Fruit fly (Drosophila melanogaster) whole organism, larva: ENCODE measurements around the gene CG7945.

Experiments
- noc ChIP-seq: fragments of 200-800 bp; sonication (Bioruptor generic); optimal IDR thresholded peaks from 3 replicates; lab custom pipeline; 2019; ENCODE audit warnings: missing biosample characterization, mild to moderate bottlenecking, missing genetic modification characterization, moderate library complexity

The CG7945 gene

dm6 chr3L:15523806-15524346 is at the start of gene CG7945:
TSS of gene CG7945 (minus strand) at chr3L:15524137.
- TF ChIP-seq noc (tag; lab: Kevin White, UChicago), result no peak

dm6 chr3L:15570571-15570970 is 46.6 kb upstream of the CG7945 start:
- TF ChIP-seq noc (tag; lab: Kevin White, UChicago), result no peak

DNA sequence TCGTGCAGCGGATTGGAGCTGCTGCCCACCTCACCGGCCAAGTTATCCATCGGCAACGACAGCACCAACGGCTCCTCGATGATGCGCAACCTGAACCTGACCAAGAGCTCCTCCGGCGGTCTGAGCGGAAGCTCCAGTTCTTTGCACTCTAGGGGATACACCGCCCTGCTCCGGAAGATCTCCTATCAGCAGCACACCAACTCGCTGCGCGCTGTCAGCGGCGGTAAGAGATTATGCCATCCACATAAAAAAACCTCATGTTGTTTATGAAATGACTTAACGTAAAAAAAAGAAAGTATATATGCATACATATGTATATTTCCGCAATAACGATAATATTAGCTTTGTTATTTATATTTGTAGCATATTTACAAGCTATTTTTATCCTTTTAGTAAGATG is 44.8 kb upstream of the CG7945 start:
- no peak for TF ChIP-seq noc (tag; lab: Kevin White, UChicago)

- peak; percentile 86 for TF ChIP-seq noc (tag; lab: Kevin White, UChicago)
Observed at dm6 chr3L:15566484-15566955, 42.6 kb upstream of the CG7945 start.

DNA sequence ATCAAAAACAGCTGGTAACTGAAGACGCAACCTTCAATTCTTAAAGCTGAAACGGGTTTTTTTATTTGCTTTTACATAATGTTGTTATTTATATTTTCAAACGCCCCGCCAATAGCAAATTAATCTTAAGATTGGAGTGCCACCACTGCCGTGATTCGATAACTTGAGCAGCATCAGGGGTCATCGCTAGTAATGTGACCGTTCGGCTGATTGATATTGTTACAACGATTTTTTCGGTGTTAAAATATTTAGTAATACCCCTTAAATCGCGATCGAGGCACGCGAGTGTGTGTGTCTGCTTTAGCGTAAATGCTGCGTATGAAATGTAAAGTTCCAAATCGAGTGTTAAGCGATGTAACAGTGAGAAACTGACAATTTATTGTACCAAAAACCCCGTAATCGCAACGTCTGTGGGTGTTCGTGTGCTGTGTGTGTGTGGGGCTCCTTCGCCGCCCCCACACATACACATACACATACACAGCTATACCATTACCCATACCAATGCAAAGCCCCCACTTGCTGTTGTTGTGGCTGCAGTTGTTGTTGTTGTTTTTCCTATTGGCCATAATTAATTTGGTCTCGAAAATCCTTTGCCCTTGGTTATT is 42.0 kb upstream of the CG7945 start, which contains the start of gene dop:
Gene dop (plus strand): TSS at position 185 of the 605 bp plus-strand sequence.
- no peak for TF ChIP-seq noc (tag; lab: Kevin White, UChicago)

- TF ChIP-seq noc (tag; lab: Kevin White, UChicago), result no peak
Observed at dm6 chr3L:15563851-15564106, 39.8 kb upstream of the CG7945 start.

DNA sequence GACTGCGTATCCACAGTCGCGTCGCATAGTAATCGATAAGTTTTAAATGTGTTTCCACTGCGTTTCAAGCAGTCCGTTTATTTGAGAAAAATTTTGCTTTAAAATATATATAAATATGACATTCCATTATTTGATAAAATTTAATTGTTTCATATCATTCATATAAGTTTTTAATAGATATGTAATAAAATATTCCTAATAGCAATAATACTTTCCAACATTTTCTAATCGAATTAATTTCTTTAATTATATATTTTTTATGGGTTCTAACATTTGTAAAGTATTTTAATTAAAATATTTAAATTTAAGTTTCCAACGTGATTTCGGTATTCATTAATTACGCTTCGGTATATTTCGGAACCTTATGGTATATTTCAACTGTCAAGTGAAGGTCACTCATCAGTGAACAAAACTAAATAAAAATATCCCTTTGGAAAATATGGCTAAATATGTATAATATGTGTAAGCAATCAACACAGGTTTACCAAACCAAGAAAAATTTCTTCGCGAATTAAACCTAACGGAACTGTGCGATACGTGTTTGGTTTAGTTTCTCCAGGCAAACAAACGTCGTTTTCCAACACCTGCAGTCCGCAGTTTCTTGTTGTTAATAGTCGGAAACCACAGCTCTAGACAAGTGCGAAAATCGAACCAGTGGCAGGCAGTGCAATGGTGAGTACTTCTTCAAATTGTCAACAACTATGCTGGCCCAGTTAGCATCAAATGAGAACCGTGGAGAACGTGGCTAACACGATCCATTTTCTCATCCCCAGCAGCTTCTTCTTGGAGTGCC is 39.3 kb upstream of the CG7945 start, which contains the start of the genes CG7739 and SCCRO:
Gene CG7739 (minus strand): TSS at position 8 of the 793 bp plus-strand sequence.
Gene SCCRO (plus strand): TSS at position 370 of the 793 bp plus-strand sequence.
- TF ChIP-seq noc (tag; lab: Kevin White, UChicago), result no peak

dm6 chr3L:15562727-15563057 is 38.8 kb upstream of the CG7945 start:
- TF ChIP-seq noc (tag; lab: Kevin White, UChicago), result no peak

- no peak for TF ChIP-seq noc (tag; lab: Kevin White, UChicago)
Observed at dm6 chr3L:15553993-15554644, 30.2 kb upstream of the CG7945 start, which contains the start of gene AGO2. TSS of gene AGO2 (plus strand) at chr3L:15554113.

DNA sequence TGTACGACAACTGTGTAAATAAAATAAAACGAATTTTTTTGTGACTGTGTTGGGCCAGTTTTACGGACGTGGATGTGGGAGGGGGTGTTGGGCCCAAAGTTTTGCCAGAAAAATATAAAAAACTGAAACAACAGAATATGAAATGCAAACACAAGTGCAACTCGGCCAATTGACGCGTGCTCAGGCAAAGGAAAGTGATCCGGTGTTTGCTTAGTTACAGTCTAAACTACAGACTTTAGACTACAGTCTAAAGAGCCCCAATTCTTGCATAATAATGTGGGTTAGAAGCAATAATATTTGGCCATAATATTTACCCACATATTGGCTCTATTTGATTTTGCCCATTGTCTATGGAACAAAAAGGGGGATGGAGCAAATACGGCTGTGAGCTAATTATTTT is 24.9 kb upstream of the CG7945 start:
- peak; percentile 9 for TF ChIP-seq noc (tag; lab: Kevin White, UChicago)

- TF ChIP-seq noc (tag; lab: Kevin White, UChicago), result no peak
Observed at dm6 chr3L:15547187-15547790, 23.4 kb upstream of the CG7945 start.

dm6 chr3L:15544455-15545415 is 20.8 kb upstream of the CG7945 start:
- no peak for TF ChIP-seq noc (tag; lab: Kevin White, UChicago)

DNA sequence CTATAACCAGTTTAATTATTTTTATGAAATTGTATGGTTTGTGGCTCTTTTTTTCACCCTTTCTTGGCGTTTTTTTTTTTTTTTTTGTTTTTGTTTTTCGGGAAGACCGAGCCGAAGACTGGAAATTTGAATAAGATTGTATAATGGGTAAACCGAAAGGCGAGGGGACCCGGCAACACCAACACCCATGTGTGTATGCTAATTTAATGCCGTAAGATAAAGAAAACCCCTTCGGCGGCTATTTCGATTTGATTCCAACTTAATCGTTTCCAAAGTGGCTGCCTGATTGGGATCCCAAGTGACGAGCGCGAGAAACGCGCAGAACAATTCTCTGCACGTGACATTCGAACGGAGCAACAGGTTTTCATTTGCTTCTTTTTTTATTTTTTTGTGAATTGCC is 19.5 kb upstream of the CG7945 start:
- no peak for TF ChIP-seq noc (tag; lab: Kevin White, UChicago)

DNA sequence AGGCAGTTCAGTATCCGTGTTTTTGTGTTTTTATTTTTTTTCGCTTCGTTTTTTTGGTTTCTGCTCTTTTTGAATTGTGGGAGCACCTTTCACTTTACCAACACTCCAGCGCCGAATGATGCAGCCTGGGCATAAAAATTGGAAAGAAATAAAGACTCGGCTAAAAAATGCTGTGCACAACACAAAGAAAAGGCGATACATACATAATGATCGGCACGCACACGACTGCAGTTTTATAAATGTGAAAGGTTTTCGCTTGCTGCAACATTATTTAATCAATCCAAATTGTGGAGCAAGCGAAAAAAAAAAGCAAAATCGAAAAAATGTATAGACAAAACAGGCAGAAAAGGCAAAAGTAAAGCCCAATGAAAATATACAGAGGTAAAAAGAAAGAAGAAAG is 19.1 kb upstream of the CG7945 start:
- TF ChIP-seq noc (tag; lab: Kevin White, UChicago), result no peak

DNA sequence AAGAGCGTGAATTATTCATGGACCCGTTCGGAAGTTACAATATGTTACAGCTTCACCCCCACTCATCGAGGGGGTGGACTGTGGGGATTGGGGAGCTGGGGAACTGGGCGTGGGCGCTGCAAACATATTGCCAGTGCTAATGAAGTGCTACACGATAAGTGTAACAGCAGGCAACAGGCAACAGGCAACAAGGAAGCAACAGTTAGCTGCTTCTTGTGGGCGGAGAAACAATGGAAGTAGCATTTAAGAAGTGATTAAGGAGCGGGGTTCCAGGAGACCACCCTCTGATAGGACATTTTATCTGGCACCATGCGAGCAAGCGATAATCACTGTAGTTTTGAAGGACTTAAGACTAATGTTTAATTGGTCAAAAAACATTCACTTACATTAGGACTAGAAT is 17.3 kb upstream of the CG7945 start:
- no peak for TF ChIP-seq noc (tag; lab: Kevin White, UChicago)
